Fruit fly (Drosophila melanogaster) whole organism, embryonic: ENCODE results near the gene shv.

Experiments
- CG1024 ChIP-seq: fragments of 200-800 bp; sonication (Bioruptor generic); IDR thresholded peaks from 2 replicates; pipeline ENCODE4 v1.3.6; 2022; ENCODE audit warnings: missing biosample characterization, missing genetic modification characterization
- CG7745 ChIP-seq: fragments of 200-800 bp; sonication (Bioruptor generic); optimal IDR thresholded peaks from 2 replicates; lab custom pipeline; 2018; ENCODE audit warnings: missing biosample characterization, mild to moderate bottlenecking, missing genetic modification characterization, moderate library complexity
- CG8924 ChIP-seq: fragments of 200-800 bp; optimal IDR thresholded peaks from 3 replicates; lab custom pipeline; 2019; ENCODE audit warnings: missing biosample characterization, mild to moderate bottlenecking, missing genetic modification characterization, moderate library complexity
- Hr39 ChIP-seq: fragments of >200 bp; optimal IDR thresholded peaks from 2 replicates; lab custom pipeline; 2017
- Med ChIP-seq: fragments of 200-800 bp; sonication (Bioruptor generic); peaks from one replicate; lab custom pipeline; 2016; ENCODE audit warnings: missing biosample characterization, missing genetic modification characterization, mild to moderate bottlenecking, inconsistent platforms, moderate library complexity
- Scr ChIP-seq: fragments of 200-800 bp; sonication (Bioruptor generic); IDR thresholded peaks from 2 replicates; pipeline ENCODE4 v1.3.6; 2022; ENCODE audit warnings: missing biosample characterization, missing genetic modification characterization; ENCODE audit not compliant: partially characterized antibody
- crc ChIP-seq: fragments of 200-800 bp; sonication (Bioruptor generic); optimal IDR thresholded peaks from 2 replicates; lab custom pipeline; 2016; ENCODE audit warnings: missing biosample characterization, missing genetic modification characterization
- hkb ChIP-seq, 2 experiments: fragments of 200-800 bp in 1 of 2; fragments of >200 bp in 1 of 2; sonication (Bioruptor generic) in 1 of 2; IDR thresholded peaks in 1 of 2; optimal IDR thresholded peaks in 1 of 2; 2 replicates each; pipeline versions ENCODE4 v1.3.6 to Lab custom; 2017 to 2022; ENCODE audit warnings: missing biosample characterization in 1 of 2, missing genetic modification characterization in 1 of 2
- pan ChIP-seq, 4 experiments: fragments of >200 bp in 3 of 4; fragments of 200-800 bp in 1 of 4; sonication (Bioruptor generic) in 1 of 4; optimal IDR thresholded peaks in 3 of 4; IDR thresholded peaks in 1 of 4; 2 replicates each; pipeline versions ENCODE4 v1.3.6 to Lab custom; 2017 to 2022; ENCODE audit warnings: missing biosample characterization in 2 of 4, missing genetic modification characterization in 2 of 4, mixed read lengths in 1 of 4
- pb ChIP-seq: fragments of 200-800 bp; sonication (Bioruptor generic); optimal IDR thresholded peaks from 3 replicates; lab custom pipeline; 2016; ENCODE audit warnings: missing biosample characterization, missing genetic modification characterization
- tgo ChIP-seq: fragments of 200-800 bp; sonication (Bioruptor generic); IDR thresholded peaks from 3 replicates; pipeline ENCODE4 v1.3.6; 2022; ENCODE audit warnings: missing biosample characterization, missing genetic modification characterization

dm6 chr2L:481400-481756 lies 28.5 kb downstream of the shv start:
- no peak for TF ChIP-seq CG7745
- no peak for TF ChIP-seq Scr (GFP tag; lab: Robert Waterston, UW)
- TF ChIP-seq crc: no peak
- no peak for TF ChIP-seq CG8924 (tag; lab: Kevin White, UChicago)
- no peak for TF ChIP-seq pb (GFP tag; lab: Kevin White, UChicago)
- TF ChIP-seq Med (GFP tag; lab: Kevin White, UChicago): no peak
- TF ChIP-seq Hr39 (lab: Kevin White, UChicago): no peak
- no peak for TF ChIP-seq pan (optimal IDR thresholded peaks at IDR 0.05; lab: Kevin White, UChicago)
- TF ChIP-seq pan (GFP tag; optimal IDR thresholded peaks at IDR 0.05 in 1 of 2, IDR thresholded peaks at IDR 0.05 in 1 of 2): no peak
- no peak for TF ChIP-seq CG1024 (GFP tag; lab: Robert Waterston, UW)
- no peak for TF ChIP-seq hkb (optimal IDR thresholded peaks at IDR 0.05; lab: Kevin White, UChicago)
- no peak for TF ChIP-seq hkb (GFP tag; IDR thresholded peaks at IDR 0.05; lab: Robert Waterston, UW)
- TF ChIP-seq tgo (GFP tag; lab: Robert Waterston, UW): no peak
